Fruit fly (Drosophila melanogaster): ENCODE results near the gene CG9550.

The CG9550 gene

DNA sequence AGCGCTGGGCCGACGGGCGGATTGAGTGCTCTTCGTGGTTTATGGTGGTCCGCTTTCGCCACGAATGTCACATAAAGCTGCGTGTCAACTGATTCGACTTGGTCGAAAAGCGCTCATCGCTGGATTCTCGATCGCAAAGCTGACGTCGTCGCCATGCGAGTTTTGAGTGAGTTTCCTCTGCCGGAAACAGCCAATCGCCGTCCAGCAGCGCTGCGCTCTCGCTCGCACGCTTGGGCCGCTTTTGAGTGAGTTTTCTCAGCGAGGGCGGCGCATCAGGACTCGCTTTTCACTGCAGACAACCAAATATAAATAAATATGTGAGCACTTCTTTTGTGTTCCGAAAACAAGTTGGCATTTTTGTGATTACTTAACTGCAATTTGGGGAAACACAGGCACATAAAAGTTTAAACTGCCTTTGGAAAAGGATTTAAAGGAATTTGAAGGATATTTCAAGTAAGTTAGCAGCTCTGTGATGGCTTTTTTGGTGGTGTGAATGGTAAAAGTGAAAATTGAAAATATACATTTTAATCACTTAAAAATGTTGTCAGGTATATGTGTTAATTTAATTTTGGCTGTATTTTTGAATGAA, 50.1 kb downstream of the CG9550 start, which contains the start of gene eya:
eya (minus strand) TSS at position 94 of the 589 bp plus-strand sequence.
- no peak for TF ChIP-seq CG17806 (tag; optimal IDR thresholded peaks at IDR 0.05)
- no peak for TF ChIP-seq CG32121 (GFP tag; IDR thresholded peaks at IDR 0.05)
- TF ChIP-seq Pif1B (GFP tag; optimal IDR thresholded peaks at IDR 0.05): no peak

- TF ChIP-seq CG34367 (tag; optimal IDR thresholded peaks at IDR 0.05) (no peak), rn (GFP tag; IDR thresholded peaks at IDR 0.05) (no peak), gl (tag; optimal IDR thresholded peaks at IDR 0.05) (no peak), CG14655 (GFP tag; optimal IDR thresholded peaks at IDR 0.05) (no peak), CG15710 (tag; optimal IDR thresholded peaks at IDR 0.05) (no peak), fd96Ca (GFP tag; IDR thresholded peaks at IDR 0.05) (no peak)
These were observed 51.1 kb downstream of the CG9550 start for dm6 chr2L:6547978-6548377.
